Fruit fly (Drosophila melanogaster) whole organism, larva: ENCODE measurements around the gene CG13070.

Experiments used
- noc ChIP-seq: fragments of 200-800 bp; sonication (Bioruptor generic); optimal IDR thresholded peaks from 3 replicates; lab custom pipeline; 2019; ENCODE audit warnings: missing biosample characterization, mild to moderate bottlenecking, missing genetic modification characterization, moderate library complexity

Gene CG13070

dm6 chr3L:16259552-16259951 lies 3.6 kb upstream of the CG13070 start, which contains the start of gene CG13053:
CG13053 (minus strand) TSS chr3L:16259722.
- no peak for TF ChIP-seq noc (tag; lab: Kevin White, UChicago)

- no peak for TF ChIP-seq noc (tag; lab: Kevin White, UChicago)
Observed at dm6 chr3L:16261505-16261904, 1.6 kb upstream of the CG13070 start, which contains the start of gene CG34247. CG34247 (minus strand) TSS chr3L:16261605.

dm6 chr3L:16262440-16262839 lies 703 bp upstream of the CG13070 start, which contains the start of gene CG13071:
CG13071 (plus strand) TSS chr3L:16262740.
- TF ChIP-seq noc (tag; lab: Kevin White, UChicago) = no peak

- no peak for TF ChIP-seq noc (tag; lab: Kevin White, UChicago)
Observed at dm6 chr3L:16265000-16265399, 1.9 kb downstream of the CG13070 start, which contains the start of the genes CG13051 and CG13069. CG13051 (minus strand) TSS chr3L:16265100. CG13069 (plus strand) TSS chr3L:16265385.

- TF ChIP-seq noc (tag; lab: Kevin White, UChicago) = no peak
Observed at dm6 chr3L:16268106-16268733, 5.1 kb downstream of the CG13070 start, which contains the start of gene CG4950. CG4950 (minus strand) TSS chr3L:16268156.

- TF ChIP-seq noc (tag; lab: Kevin White, UChicago) = no peak
Observed at dm6 chr3L:16269092-16269491, 5.9 kb downstream of the CG13070 start, which contains the start of gene CG13068. CG13068 (plus strand) TSS chr3L:16269392.

dm6 chr3L:16270802-16271332 lies 7.7 kb downstream of the CG13070 start, which contains the start of the genes CG34248 and CG13067:
CG34248 (minus strand) TSS chr3L:16270902.
CG13067 (plus strand) TSS chr3L:16271282.
- TF ChIP-seq noc (tag; lab: Kevin White, UChicago) = no peak

dm6 chr3L:16272338-16272959 lies 9.3 kb downstream of the CG13070 start, which contains the start of gene CG13066:
CG13066 (plus strand) TSS chr3L:16272909.
- TF ChIP-seq noc (tag; lab: Kevin White, UChicago) = no peak

- no peak for TF ChIP-seq noc (tag; lab: Kevin White, UChicago)
Observed at dm6 chr3L:16275391-16276017, 12.4 kb downstream of the CG13070 start.

dm6 chr3L:16277135-16277534 lies 14.0 kb downstream of the CG13070 start, which contains the start of gene CG13065:
CG13065 (plus strand) TSS chr3L:16277435.
- TF ChIP-seq noc (tag; lab: Kevin White, UChicago) = no peak

- TF ChIP-seq noc (tag; lab: Kevin White, UChicago) = no peak
Observed at dm6 chr3L:16279171-16279570, 16.0 kb downstream of the CG13070 start, which contains the start of gene CG13050. CG13050 (minus strand) TSS chr3L:16279271.

- TF ChIP-seq noc (tag; lab: Kevin White, UChicago) = no peak
Observed at dm6 chr3L:16279987-16280454, 16.9 kb downstream of the CG13070 start, which contains the start of gene CG13064. CG13064 (plus strand) TSS chr3L:16280404.

- no peak for TF ChIP-seq noc (tag; lab: Kevin White, UChicago)
Observed at dm6 chr3L:16281880-16282556, 18.9 kb downstream of the CG13070 start, which contains the start of gene CG13049. CG13049 (minus strand) TSS chr3L:16281930.

dm6 chr3L:16283821-16284220 lies 20.7 kb downstream of the CG13070 start, which contains the start of gene CG13048:
CG13048 (minus strand) TSS chr3L:16283921.
- TF ChIP-seq noc (tag; lab: Kevin White, UChicago) = no peak
